Fruit fly (Drosophila melanogaster): ENCODE measurements around the gene CG13917.

dm6 chr3L:1614465-1615084, 38.1 kb downstream of the CG13917 start:
- TF ChIP-seq psq (optimal IDR thresholded peaks at IDR 0.05) (no peak), h (optimal IDR thresholded peaks at IDR 0.05) (no peak), insv (optimal IDR thresholded peaks at IDR 0.05) (no peak)
